Fruit fly (Drosophila melanogaster) whole organism, embryonic: ENCODE data around the gene Muc18B.

Experiments used
- BtbVII ChIP-seq: fragments of 200-800 bp; sonication (Bioruptor generic); optimal IDR thresholded peaks from 3 replicates; lab custom pipeline; 2017; ENCODE audit warnings: missing biosample characterization, mild to moderate bottlenecking, missing genetic modification characterization
- CG10543 ChIP-seq: fragments of 200-800 bp; sonication (Bioruptor generic); optimal IDR thresholded peaks from 3 replicates; lab custom pipeline; 2017; ENCODE audit warnings: missing biosample characterization, mild to moderate bottlenecking, missing genetic modification characterization, moderate library complexity
- CG10565 ChIP-seq: fragments of 200-800 bp; sonication (Bioruptor generic); optimal IDR thresholded peaks from 3 replicates; lab custom pipeline; 2016; ENCODE audit warnings: missing biosample characterization, mild to moderate bottlenecking, missing genetic modification characterization
- CG11723 ChIP-seq: fragments of 200-800 bp; sonication (Bioruptor generic); optimal IDR thresholded peaks from 2 replicates; lab custom pipeline; 2017; ENCODE audit warnings: missing biosample characterization, mild to moderate bottlenecking, missing genetic modification characterization
- CG13287 ChIP-seq: fragments of 200-800 bp; sonication (Bioruptor generic); IDR thresholded peaks from 2 replicates; pipeline ENCODE4 v1.3.6; 2022; ENCODE audit warnings: missing biosample characterization, missing genetic modification characterization; ENCODE audit not compliant: partially characterized antibody
- CG13296 ChIP-seq: fragments of 200-800 bp; sonication (Bioruptor generic); optimal IDR thresholded peaks from 3 replicates; lab custom pipeline; 2018; ENCODE audit warnings: missing biosample characterization, mild to moderate bottlenecking, missing genetic modification characterization
- CG13424 ChIP-seq: fragments of 200-800 bp; sonication (Bioruptor generic); optimal IDR thresholded peaks from 2 replicates; lab custom pipeline; 2019; ENCODE audit warnings: missing biosample characterization, mild to moderate bottlenecking, missing genetic modification characterization, moderate library complexity
- CG13894 ChIP-seq: fragments of 200-800 bp; sonication (Bioruptor generic); optimal IDR thresholded peaks from 3 replicates; lab custom pipeline; 2018; ENCODE audit warnings: missing biosample characterization, mild to moderate bottlenecking, missing genetic modification characterization, moderate library complexity
- CG17912 ChIP-seq: fragments of 200-800 bp; sonication (Bioruptor generic); optimal IDR thresholded peaks from 2 replicates; lab custom pipeline; 2018; ENCODE audit warnings: missing biosample characterization, mild to moderate bottlenecking, missing genetic modification characterization
- CG1792 ChIP-seq: fragments of 200-800 bp; sonication (Bioruptor generic); optimal IDR thresholded peaks from 2 replicates; lab custom pipeline; 2016; ENCODE audit warnings: missing biosample characterization, missing genetic modification characterization
- CG18262 ChIP-seq: fragments of 200-800 bp; optimal IDR thresholded peaks from 3 replicates; lab custom pipeline; 2019; ENCODE audit warnings: missing biosample characterization, mild to moderate bottlenecking, missing genetic modification characterization, moderate library complexity
- CG18476 ChIP-seq: fragments of 200-800 bp; sonication (Bioruptor generic); optimal IDR thresholded peaks from 2 replicates; lab custom pipeline; 2016; ENCODE audit warnings: missing biosample characterization, mild to moderate bottlenecking, missing genetic modification characterization
- CG18599 ChIP-seq: fragments of 200-800 bp; sonication (Bioruptor generic); optimal IDR thresholded peaks from 3 replicates; lab custom pipeline; 2017; ENCODE audit warnings: missing biosample characterization, missing genetic modification characterization, mild to moderate bottlenecking, moderate library complexity, missing genetic modification reagents
- CG2129 ChIP-seq: fragments of 200-800 bp; sonication (Bioruptor generic); IDR thresholded peaks from 2 replicates; pipeline ENCODE4 v1.3.6; 2022; ENCODE audit warnings: missing biosample characterization, missing genetic modification characterization; ENCODE audit not compliant: partially characterized antibody
- CG30020 ChIP-seq: fragments of 200-800 bp; optimal IDR thresholded peaks from 2 replicates; lab custom pipeline; 2019; ENCODE audit warnings: missing biosample characterization, mild to moderate bottlenecking, missing genetic modification characterization, moderate library complexity
- CG3726 ChIP-seq: fragments of 200-800 bp; sonication (Bioruptor generic); IDR thresholded peaks from 3 replicates; pipeline ENCODE4, ENCODE4 v1.3.6; 2022; ENCODE audit warnings: missing biosample characterization, missing genetic modification characterization
- CG3838 ChIP-seq: fragments of 200-800 bp; sonication (Bioruptor generic); optimal IDR thresholded peaks from 3 replicates; lab custom pipeline; 2016; ENCODE audit warnings: missing biosample characterization, missing genetic modification characterization
- CG43689 ChIP-seq: fragments of 200-800 bp; sonication (Bioruptor generic); IDR thresholded peaks from 2 replicates; pipeline ENCODE4 v1.3.6; 2022; ENCODE audit warnings: missing biosample characterization, missing genetic modification characterization
- CG5180 ChIP-seq: fragments of 200-800 bp; sonication (Bioruptor generic); optimal IDR thresholded peaks from 3 replicates; lab custom pipeline; 2017; ENCODE audit warnings: missing biosample characterization, missing genetic modification characterization, mild to moderate bottlenecking, moderate library complexity, missing genetic modification reagents
- CG7372 ChIP-seq: fragments of 200-800 bp; sonication (Bioruptor generic); IDR thresholded peaks from 2 replicates; pipeline ENCODE4 v1.3.6; 2022; ENCODE audit warnings: missing biosample characterization, missing genetic modification characterization
- CG7745 ChIP-seq: fragments of 200-800 bp; sonication (Bioruptor generic); optimal IDR thresholded peaks from 2 replicates; lab custom pipeline; 2018; ENCODE audit warnings: missing biosample characterization, mild to moderate bottlenecking, missing genetic modification characterization, moderate library complexity
- CG7786 ChIP-seq: fragments of 200-800 bp; sonication (Bioruptor generic); optimal IDR thresholded peaks from 2 replicates; lab custom pipeline; 2016; ENCODE audit warnings: missing biosample characterization, missing genetic modification characterization
- CG8924 ChIP-seq: fragments of 200-800 bp; optimal IDR thresholded peaks from 3 replicates; lab custom pipeline; 2019; ENCODE audit warnings: missing biosample characterization, mild to moderate bottlenecking, missing genetic modification characterization, moderate library complexity
- CG9797 ChIP-seq: fragments of 200-800 bp; sonication (Bioruptor generic); optimal IDR thresholded peaks from 3 replicates; lab custom pipeline; 2018; ENCODE audit warnings: missing biosample characterization, mild to moderate bottlenecking, missing genetic modification characterization
- CHES-1-like ChIP-seq: fragments of 200-800 bp; sonication (Bioruptor generic); optimal IDR thresholded peaks from 2 replicates; lab custom pipeline; 2016; ENCODE audit warnings: missing biosample characterization, missing genetic modification characterization
- CrebB ChIP-seq: fragments of 200-800 bp; sonication (Bioruptor generic); optimal IDR thresholded peaks from 3 replicates; lab custom pipeline; 2018; ENCODE audit warnings: missing biosample characterization, mild to moderate bottlenecking, missing genetic modification characterization
- Dip3 ChIP-seq: fragments of 200-800 bp; sonication (Bioruptor generic); optimal IDR thresholded peaks from 3 replicates; lab custom pipeline; 2016; ENCODE audit warnings: missing biosample characterization, missing genetic modification characterization
- Hmr ChIP-seq: fragments of 200-800 bp; sonication (Bioruptor generic); optimal IDR thresholded peaks from 3 replicates; lab custom pipeline; 2017; ENCODE audit warnings: mild to moderate bottlenecking, missing biosample characterization, missing genetic modification reagents, missing genetic modification characterization
- Hmx ChIP-seq: fragments of 200-800 bp; sonication (Bioruptor generic); optimal IDR thresholded peaks from 2 replicates; lab custom pipeline; 2016; ENCODE audit warnings: missing biosample characterization, missing genetic modification characterization
- Lim3 ChIP-seq: fragments of 200-800 bp; sonication (Bioruptor generic); IDR thresholded peaks from 2 replicates; pipeline ENCODE4 v1.3.6; 2022; ENCODE audit warnings: missing biosample characterization, missing genetic modification characterization
- Med ChIP-seq: fragments of 200-800 bp; sonication (Bioruptor generic); peaks from one replicate; lab custom pipeline; 2016; ENCODE audit warnings: missing biosample characterization, missing genetic modification characterization, mild to moderate bottlenecking, inconsistent platforms, moderate library complexity
- Optix ChIP-seq: fragments of 200-800 bp; sonication (Bioruptor generic); IDR thresholded peaks from 3 replicates; pipeline ENCODE4 v1.3.6; 2022; ENCODE audit warnings: missing biosample characterization, missing genetic modification characterization
- Poxn ChIP-seq: fragments of 200-800 bp; sonication (Bioruptor generic); IDR thresholded peaks from 2 replicates; pipeline ENCODE4 v1.3.6; 2022; ENCODE audit warnings: missing biosample characterization, missing genetic modification characterization
- Rfx ChIP-seq: fragments of 200-800 bp; sonication (Bioruptor generic); IDR thresholded peaks from 2 replicates; pipeline ENCODE4 v1.3.6; 2022; ENCODE audit warnings: missing biosample characterization, missing genetic modification characterization
- Sin3A ChIP-seq: fragments of >200 bp; optimal IDR thresholded peaks from 2 replicates; lab custom pipeline; 2018
- az2 ChIP-seq: fragments of 200-800 bp; sonication (Bioruptor generic); optimal IDR thresholded peaks from 3 replicates; lab custom pipeline; 2016; ENCODE audit warnings: missing biosample characterization, missing genetic modification characterization
- btn ChIP-seq: fragments of 200-800 bp; sonication (Bioruptor generic); optimal IDR thresholded peaks from 2 replicates; lab custom pipeline; 2016; ENCODE audit warnings: missing biosample characterization, missing genetic modification characterization
- cad ChIP-seq: fragments of >200 bp; optimal IDR thresholded peaks from 2 replicates; lab custom pipeline; 2017; ENCODE audit warnings: missing biosample characterization, missing genetic modification characterization
- chinmo ChIP-seq: fragments of 200-800 bp; sonication (Bioruptor generic); IDR thresholded peaks from 4 replicates; pipeline ENCODE4 v1.3.6; 2022; ENCODE audit warnings: missing biosample characterization, missing genetic modification characterization; ENCODE audit not compliant: partially characterized antibody
- ci ChIP-seq: fragments of 200-800 bp; sonication (Bioruptor generic); IDR thresholded peaks from 3 replicates; pipeline ENCODE4 v1.3.6; 2022; ENCODE audit warnings: missing biosample characterization, missing genetic modification characterization
- danr ChIP-seq: fragments of 200-800 bp; sonication (Bioruptor generic); IDR thresholded peaks from 2 replicates; pipeline ENCODE4 v1.3.6; 2022; ENCODE audit warnings: missing biosample characterization, missing genetic modification characterization
- exex ChIP-seq: fragments of 200-800 bp; sonication (Bioruptor generic); optimal IDR thresholded peaks from 4 replicates; lab custom pipeline; 2018; ENCODE audit warnings: missing biosample characterization, mild to moderate bottlenecking, missing genetic modification characterization, moderate library complexity
- knrl ChIP-seq: fragments of 200-800 bp; sonication (Bioruptor generic); IDR thresholded peaks from 3 replicates; pipeline ENCODE4 v1.3.6; 2022; ENCODE audit warnings: missing biosample characterization, missing genetic modification characterization; ENCODE audit not compliant: partially characterized antibody
- otp ChIP-seq: fragments of 200-800 bp; sonication (Bioruptor generic); IDR thresholded peaks from 3 replicates; pipeline ENCODE4, ENCODE4 v1.3.6; 2022; ENCODE audit warnings: missing biosample characterization, missing genetic modification characterization
- prd ChIP-seq, 3 experiments: fragments of >200 bp in 2 of 3; fragments of 200-800 bp in 1 of 3; sonication (Bioruptor generic) in 1 of 3; optimal IDR thresholded peaks in 2 of 3; IDR thresholded peaks in 1 of 3; 2 replicates in 2 of 3; 3 replicates in 1 of 3; pipeline versions ENCODE4 v1.3.6 to Lab custom; 2017 to 2022; ENCODE audit warnings: missing biosample characterization in 1 of 3, missing genetic modification characterization in 1 of 3
- repo ChIP-seq: fragments of 200-800 bp; sonication (Bioruptor generic); optimal IDR thresholded peaks from 2 replicates; lab custom pipeline; 2016; ENCODE audit warnings: missing biosample characterization, missing genetic modification characterization
- row ChIP-seq: fragments of 200-800 bp; sonication (Bioruptor generic); IDR thresholded peaks from 3 replicates; pipeline ENCODE4 v1.3.6; 2022; ENCODE audit warnings: missing biosample characterization, missing genetic modification characterization
- sens ChIP-seq: fragments of 200-800 bp; sonication (Bioruptor generic); peaks from one replicate; lab custom pipeline; 2016; ENCODE audit warnings: missing biosample characterization, missing genetic modification characterization
- seq ChIP-seq: fragments of 200-800 bp; sonication (Bioruptor generic); IDR thresholded peaks from 2 replicates; pipeline ENCODE4 v1.3.6; 2022; ENCODE audit warnings: missing biosample characterization, missing genetic modification characterization
- so ChIP-seq: fragments of 200-800 bp; sonication (Bioruptor generic); IDR thresholded peaks from 3 replicates; pipeline ENCODE4 v1.3.6; 2022; ENCODE audit warnings: missing biosample characterization, missing genetic modification characterization

Gene Muc18B

DNA sequence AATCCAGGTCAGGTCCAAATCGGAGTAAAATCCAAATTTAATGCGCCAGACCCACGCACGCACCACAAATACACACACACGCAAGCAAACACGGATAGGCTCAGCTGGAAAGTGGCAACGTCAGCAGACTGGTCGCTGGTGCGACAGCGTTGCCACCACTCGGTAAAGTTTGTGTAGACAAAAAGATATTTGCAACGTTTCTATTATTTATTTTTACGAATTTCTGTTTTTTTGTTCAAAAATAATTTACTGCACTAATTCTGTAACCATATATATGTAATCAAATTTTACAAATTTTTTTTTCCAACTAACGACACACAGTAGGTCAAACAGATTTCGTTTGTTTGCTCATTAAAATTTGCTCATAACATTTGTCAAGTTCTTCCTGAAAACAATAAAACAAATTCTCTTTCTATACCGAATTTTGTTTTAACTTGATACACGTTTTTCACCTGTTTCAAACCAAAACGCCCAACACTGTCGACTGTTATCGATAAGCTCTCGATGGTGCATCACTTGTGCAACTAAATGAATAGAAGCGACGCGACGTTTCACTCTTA lies 35.5 kb upstream of the Muc18B start, which contains the start of the genes CG7556 and CG7453 (continued):
- TF ChIP-seq CG11723 (peak; percentile 44), row (GFP tag; lab: Robert Waterston, UW) (peak; percentile 83), CG30020 (tag; lab: Kevin White, UChicago) (peak; percentile 72), repo (peak; percentile 55), BtbVII (GFP tag; lab: Kevin White, UChicago) (peak; percentile 42), cad (GFP tag; lab: Kevin White, UChicago) (no peak), Dip3 (GFP tag; lab: Kevin White, UChicago) (peak; percentile 77), CG5180 (GFP tag; lab: Kevin White, UChicago) (peak; percentile 4), CG13296 (GFP tag; lab: Kevin White, UChicago) (peak; percentile 53), Hmx (GFP tag; lab: Kevin White, UChicago) (peak; percentile 39), CG43689 (GFP tag; lab: Robert Waterston, UW) (no peak), Hmr (GFP tag; lab: Kevin White, UChicago) (peak; percentile 71), CG9797 (GFP tag; lab: Kevin White, UChicago) (peak; percentile 8), CG8924 (peak; percentile 61), Med (peak; percentile 90), Poxn (no peak), sens (peak; percentile 96), CG7786 (GFP tag; lab: Kevin White, UChicago) (peak; percentile 63), ci (GFP tag; lab: Robert Waterston, UW) (no peak; the same call in 2 of the 3 replicates), CG7372 (GFP tag; lab: Robert Waterston, UW) (0 out of 2 replicates have a peak, but pooled peaks have one; percentile 21), Lim3 (GFP tag; lab: Robert Waterston, UW) (no peak), Optix (GFP tag; lab: Robert Waterston, UW) (no peak), CG18599 (peak; percentile 74), CG13424 (peak; percentile 77), CG10543 (GFP tag; lab: Kevin White, UChicago) (peak; percentile 81), seq (no peak), knrl (GFP tag; lab: Robert Waterston, UW) (no peak), so (GFP tag; lab: Robert Waterston, UW) (0 out of 3 replicates have a peak, but pooled peaks have one; percentile 29), CG18262 (tag; lab: Kevin White, UChicago) (peak; percentile 77), CG3838 (peak; percentile 14), CG13894 (tag; lab: Kevin White, UChicago) (no peak), Sin3A (peak; percentile 65), danr (GFP tag; lab: Robert Waterston, UW) (0 out of 2 replicates have a peak, but pooled peaks have one; percentile 5), btn (GFP tag; lab: Kevin White, UChicago) (no peak), CG2129 (no peak), Rfx (GFP tag; lab: Robert Waterston, UW) (peak; percentile 69), otp (GFP tag; lab: Robert Waterston, UW) (no peak), CG10565 (GFP tag; lab: Kevin White, UChicago) (no peak), prd (optimal IDR thresholded peaks at IDR 0.05; lab: Kevin White, UChicago) (no peak), prd (GFP tag; IDR thresholded peaks at IDR 0.05; lab: Robert Waterston, UW) (peak; percentile 71), chinmo (GFP tag; lab: Robert Waterston, UW) (no peak), exex (tag; lab: Kevin White, UChicago) (no peak), CG18476 (GFP tag; lab: Kevin White, UChicago) (peak; percentile 79), CG1792 (GFP tag; lab: Kevin White, UChicago) (no peak), CG13287 (GFP tag; lab: Robert Waterston, UW) (0 out of 2 replicates have a peak, but pooled peaks have one; percentile 14), az2 (GFP tag; lab: Kevin White, UChicago) (peak; percentile 80), CG7745 (no peak), CG17912 (no peak), CG3726 (GFP tag; lab: Robert Waterston, UW) (no peak), CHES-1-like (GFP tag; lab: Kevin White, UChicago) (peak; percentile 82), CrebB (tag; lab: Kevin White, UChicago) (no peak)
